Fruit fly (Drosophila melanogaster) whole organism, wandering third instar larva: ENCODE measurements around the gene CG14692.

Source experiments
- CG32264 ChIP-seq: fragments of 200-800 bp; sonication (Bioruptor generic); optimal IDR thresholded peaks from 2 replicates; lab custom pipeline; 2016; ENCODE audit warnings: missing biosample characterization, missing genetic modification characterization
- HLH106 ChIP-seq: fragments of 200-800 bp; optimal IDR thresholded peaks from 3 replicates; lab custom pipeline; 2019; ENCODE audit warnings: missing biosample characterization, mild to moderate bottlenecking, missing genetic modification characterization, moderate library complexity
- Hr78 ChIP-seq: fragments of >200 bp; optimal IDR thresholded peaks from 2 replicates; lab custom pipeline; 2017; ENCODE audit warnings: missing biosample characterization, missing genetic modification characterization
- Myc ChIP-seq: fragments of >200 bp; optimal IDR thresholded peaks from 2 replicates; lab custom pipeline; 2017
- OdsH ChIP-seq: fragments of 200-800 bp; sonication (Bioruptor generic); optimal IDR thresholded peaks from 2 replicates; lab custom pipeline; 2016; ENCODE audit warnings: missing biosample characterization, mild to moderate bottlenecking, missing genetic modification characterization
- Vsx2 ChIP-seq: fragments of 200-300, 225-300 bp; sonication (Bioruptor generic); optimal IDR thresholded peaks from 2 replicates; lab custom pipeline; 2018; ENCODE audit warnings: missing biosample characterization, missing genetic modification characterization; ENCODE audit not compliant: partially characterized antibody
- dmrt93B ChIP-seq: fragments of 200-800 bp; sonication (Bioruptor generic); optimal IDR thresholded peaks from 2 replicates; lab custom pipeline; 2018; ENCODE audit warnings: missing biosample characterization, mild to moderate bottlenecking, missing genetic modification characterization
- fru ChIP-seq: fragments of 200-800 bp; sonication (Bioruptor generic); optimal IDR thresholded peaks from 3 replicates; lab custom pipeline; 2016; ENCODE audit warnings: missing biosample characterization, mild to moderate bottlenecking, missing genetic modification characterization
- h ChIP-seq: fragments of 200-800 bp; sonication (Bioruptor generic); optimal IDR thresholded peaks from 3 replicates; lab custom pipeline; 2016; ENCODE audit warnings: missing biosample characterization, mild to moderate bottlenecking, missing genetic modification characterization
- pan ChIP-seq: fragments of >200 bp; optimal IDR thresholded peaks from 2 replicates; lab custom pipeline; 2017
- tai ChIP-seq: sonication (Bioruptor generic); optimal IDR thresholded peaks from 2 replicates; lab custom pipeline; 2016; ENCODE audit warnings: missing biosample characterization, missing genetic modification characterization

DNA sequence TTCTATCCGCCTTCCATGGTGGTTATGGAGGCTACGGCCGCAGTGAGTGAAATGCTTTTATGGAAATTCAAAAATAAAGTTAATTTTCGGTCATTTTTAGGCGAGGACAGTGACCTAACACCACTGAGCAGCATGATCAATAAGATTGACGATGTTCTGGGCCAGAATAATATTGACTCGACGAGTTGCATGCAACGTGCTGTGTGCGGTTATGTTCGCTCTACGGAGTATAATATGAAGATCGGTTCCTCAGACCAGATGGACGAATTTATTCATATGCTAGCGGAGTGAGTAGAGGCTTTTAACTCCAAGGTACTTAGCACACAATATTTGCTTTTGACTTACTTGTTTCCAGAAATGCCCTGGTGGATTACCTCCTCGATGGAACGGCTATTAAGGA is 23.6 kb downstream of the CG14692 start:
- TF ChIP-seq tai = no peak
- TF ChIP-seq HLH106 = no peak
- no peak for TF ChIP-seq Vsx2 (GFP tag; lab: Kevin White, UChicago)
- TF ChIP-seq fru (GFP tag; lab: Kevin White, UChicago) = no peak
- TF ChIP-seq pan (lab: Kevin White, UChicago) = no peak
- no peak for TF ChIP-seq dmrt93B (GFP tag; lab: Kevin White, UChicago)
- TF ChIP-seq h = no peak
- no peak for TF ChIP-seq Hr78 (GFP tag; lab: Kevin White, UChicago)
- no peak for TF ChIP-seq CG32264 (GFP tag; lab: Kevin White, UChicago)
- TF ChIP-seq OdsH (GFP tag; lab: Kevin White, UChicago) = no peak
- no peak for TF ChIP-seq Myc (lab: Kevin White, UChicago)
